Worm (Caenorhabditis elegans) whole organism, L4 larva: ENCODE results near the gene M79.2.
A peak's percentile ranks its signal among the peaks of the same experiment; 100 is the strongest.

Experiments used
- F44E2.7 ChIP-seq: fragments of 200-800 bp; sonication (Bioruptor generic); IDR thresholded peaks from 2 replicates; pipeline ENCODE4 v2.1.2; 2022; ENCODE audit warnings: missing genetic modification characterization, missing compliant biosample characterization
- T20F7.1 ChIP-seq: fragments of 200-800 bp; sonication (Bioruptor generic); optimal IDR thresholded peaks from 2 replicates; lab custom pipeline; 2018; ENCODE audit warnings: mild to moderate bottlenecking, missing genetic modification characterization, missing compliant biosample characterization
- T26A8.4 ChIP-seq: fragments of 200-800 bp; sonication (Bioruptor generic); IDR thresholded peaks from 2 replicates; pipeline ENCODE4 v1.3.6; 2022; ENCODE audit warnings: missing genetic modification characterization, missing compliant biosample characterization
- Y48G9A.11 ChIP-seq: fragments of 200-800 bp; sonication (Bioruptor generic); IDR thresholded peaks from 2 replicates; pipeline ENCODE4 v1.3.6; 2022; ENCODE audit warnings: missing genetic modification reagents, missing genetic modification characterization, missing compliant biosample characterization
- Y5F2A.4 ChIP-seq: fragments of 200-800 bp; sonication (Bioruptor generic); optimal IDR thresholded peaks from 2 replicates; lab custom pipeline; 2018; ENCODE audit warnings: mild to moderate bottlenecking, missing genetic modification characterization, missing compliant biosample characterization
- ceh-32 ChIP-seq: sonication (generic microtip); optimal IDR thresholded peaks from 2 replicates; lab custom pipeline; 2016; ENCODE audit warnings: mild to moderate bottlenecking, missing genetic modification characterization, missing compliant biosample characterization; ENCODE audit not compliant: poor library complexity
- ceh-82 ChIP-seq: sonication (generic microtip); optimal IDR thresholded peaks from 2 replicates; lab custom pipeline; 2017; ENCODE audit warnings: missing biosample characterization, missing genetic modification characterization
- cey-2 ChIP-seq: sonication (generic microtip); optimal IDR thresholded peaks from 3 replicates; lab custom pipeline; 2017; ENCODE audit warnings: missing genetic modification characterization, mild to moderate bottlenecking, missing compliant biosample characterization, antibody characterized with exemption, borderline replicate concordance; ENCODE audit not compliant: insufficient read depth
- ctbp-1 ChIP-seq: fragments of 200-800 bp; sonication (Bioruptor generic); IDR thresholded peaks from 2 replicates; pipeline ENCODE4 v1.3.6; 2022; ENCODE audit warnings: missing genetic modification reagents, missing genetic modification characterization, missing compliant biosample characterization
- daf-12 ChIP-seq: fragments of 150-350 bp; optimal IDR thresholded peaks from 2 replicates; lab custom pipeline; 2014; ENCODE audit warnings: missing biosample characterization, missing genetic modification reagents, missing genetic modification characterization
- dmd-6 ChIP-seq: fragments of 200-800 bp; sonication (Bioruptor generic); IDR thresholded peaks from 2 replicates; pipeline ENCODE4 v1.3.6; 2022; ENCODE audit warnings: missing genetic modification reagents, missing genetic modification characterization, missing compliant biosample characterization
- duxl-1 ChIP-seq: sonication (generic microtip); optimal IDR thresholded peaks from 2 replicates; lab custom pipeline; 2016; ENCODE audit warnings: mild to moderate bottlenecking, missing genetic modification characterization, moderate library complexity, missing compliant biosample characterization; ENCODE audit not compliant: poor library complexity
- egl-43 ChIP-seq: fragments of 200-800 bp; sonication (Bioruptor generic); IDR thresholded peaks from 2 replicates; pipeline ENCODE4 v1.3.6; 2022; ENCODE audit warnings: missing genetic modification reagents, missing genetic modification characterization, missing compliant biosample characterization
- gei-8 ChIP-seq: fragments of 200-800 bp; sonication (Bioruptor generic); optimal IDR thresholded peaks from 2 replicates; lab custom pipeline; 2018; ENCODE audit warnings: mild to moderate bottlenecking, missing genetic modification characterization, missing compliant biosample characterization
- hif-1 ChIP-seq, 2 experiments: sonication (generic microtip); optimal IDR thresholded peaks; 2 replicates each; lab custom pipeline; 2016 to 2017; ENCODE audit warnings: missing compliant biosample characterization in 2 of 2, missing genetic modification characterization in 2 of 2, missing genetic modification reagents in 2 of 2, missing genotype in 2 of 2, mild to moderate bottlenecking in 1 of 2
- jun-1 ChIP-seq: fragments of 150-350 bp; optimal IDR thresholded peaks from 2 replicates; lab custom pipeline; 2014; ENCODE audit warnings: missing biosample characterization, missing genetic modification reagents, missing genetic modification characterization
- lim-7 ChIP-seq: fragments of 200-800 bp; sonication (Bioruptor generic); IDR thresholded peaks from 2 replicates; pipeline ENCODE4 v1.3.6; 2022; ENCODE audit warnings: missing genetic modification characterization, missing compliant biosample characterization
- lin-1 ChIP-seq: fragments of 200-800 bp; sonication (Bioruptor generic); IDR thresholded peaks from 2 replicates; pipeline ENCODE4 v1.3.6; 2022; ENCODE audit warnings: missing genetic modification reagents, missing genetic modification characterization, missing compliant biosample characterization
- lin-13 ChIP-seq: fragments of 150-350 bp; optimal IDR thresholded peaks from 2 replicates; lab custom pipeline; 2014; ENCODE audit warnings: missing biosample characterization, missing genetic modification reagents, missing genetic modification characterization
- lin-15B ChIP-seq: fragments of 150-350 bp; sonication (generic microtip); optimal IDR thresholded peaks from 3 replicates; lab custom pipeline; 2014; ENCODE audit warnings: missing biosample characterization, missing genetic modification characterization
- lir-3 ChIP-seq: sonication (generic microtip); optimal IDR thresholded peaks from 2 replicates; lab custom pipeline; 2016; ENCODE audit warnings: mild to moderate bottlenecking, missing genetic modification characterization, missing compliant biosample characterization
- lsy-2 ChIP-seq, 2 experiments: fragments of 150-350 bp in 1 of 2; sonication (generic microtip) in 1 of 2; optimal IDR thresholded peaks; 2 replicates each; lab custom pipeline; 2014 to 2017; ENCODE audit warnings: missing biosample characterization in 2 of 2, missing genetic modification characterization in 2 of 2
- madf-5 ChIP-seq, 2 experiments: fragments of 200-800 bp; sonication (Bioruptor generic); IDR thresholded peaks; 2 replicates each; pipeline ENCODE4 v1.3.6; 2022; ENCODE audit warnings: missing compliant biosample characterization in 2 of 2, missing genetic modification characterization in 2 of 2
- mdl-1 ChIP-seq, 2 experiments: fragments of 150-350 bp in 1 of 2; sonication (generic microtip) in 1 of 2; optimal IDR thresholded peaks; 2 replicates each; lab custom pipeline; 2014 to 2017; ENCODE audit warnings: missing biosample characterization in 2 of 2, missing genetic modification characterization in 2 of 2
- mes-2 ChIP-seq: sonication (generic microtip); optimal IDR thresholded peaks from 2 replicates; lab custom pipeline; 2016; ENCODE audit warnings: missing genotype, mild to moderate bottlenecking, missing genetic modification characterization, missing compliant biosample characterization; ENCODE audit not compliant: poor library complexity, severe bottlenecking
- nhr-10 ChIP-seq: fragments of 150-350 bp; optimal IDR thresholded peaks from 2 replicates; lab custom pipeline; 2014; ENCODE audit warnings: missing biosample characterization, missing genetic modification characterization
- nhr-41 ChIP-seq: fragments of 200-800 bp; sonication (Bioruptor generic); IDR thresholded peaks from 2 replicates; pipeline ENCODE4 v1.3.6; 2022; ENCODE audit warnings: missing genetic modification reagents, missing genetic modification characterization, missing compliant biosample characterization
- nhr-42 ChIP-seq: fragments of 200-800 bp; sonication (Bioruptor generic); IDR thresholded peaks from 2 replicates; pipeline ENCODE4 v1.3.6; 2022; ENCODE audit warnings: missing genetic modification characterization, missing compliant biosample characterization
- nhr-76 ChIP-seq: fragments of 150-350 bp; optimal IDR thresholded peaks from 2 replicates; lab custom pipeline; 2014; ENCODE audit warnings: missing biosample characterization, missing genetic modification characterization
- nhr-77 ChIP-seq: fragments of 150-350 bp; optimal IDR thresholded peaks from 2 replicates; lab custom pipeline; 2014; ENCODE audit warnings: missing biosample characterization, missing genetic modification characterization
- pha-4 ChIP-seq, 2 experiments: fragments of 150-350 bp in 1 of 2; fragments of 200-800 bp in 1 of 2; sonication (Bioruptor generic) in 1 of 2; IDR thresholded peaks in 1 of 2; optimal IDR thresholded peaks in 1 of 2; 2 replicates each; pipeline versions ENCODE4 v1.3.6 to Lab custom; 2014 to 2022; ENCODE audit warnings: missing genetic modification characterization in 2 of 2, missing genetic modification reagents in 2 of 2, missing biosample characterization in 1 of 2, missing compliant biosample characterization in 1 of 2
- saeg-2 ChIP-seq: fragments of 200-800 bp; sonication (Bioruptor generic); IDR thresholded peaks from 2 replicates; pipeline ENCODE4 v1.3.6; 2022; ENCODE audit warnings: missing genetic modification reagents, missing genetic modification characterization, missing compliant biosample characterization
- tra-1 ChIP-seq: fragments of 200-800 bp; sonication (Bioruptor generic); IDR thresholded peaks from 2 replicates; pipeline ENCODE4 v1.3.6; 2022; ENCODE audit warnings: missing genetic modification reagents, missing genetic modification characterization, missing compliant biosample characterization
- unc-62 ChIP-seq, 3 experiments: fragments of 150-350 bp in 1 of 3; sonication (generic microtip); optimal IDR thresholded peaks in 2 of 3; peaks in 1 of 3; 1 replicate in 1 of 3; 2 replicates in 2 of 3; lab custom pipeline; 2014 to 2017; ENCODE audit warnings: missing biosample characterization in 3 of 3, missing genetic modification characterization in 3 of 3, missing genetic modification reagents in 3 of 3, missing genotype in 1 of 3
- zfp-3 ChIP-seq: fragments of 200-800 bp; sonication (Bioruptor generic); conservative IDR thresholded peaks from 2 replicates; pipeline ENCODE4 v1.3.6; 2022; ENCODE audit warnings: missing genetic modification reagents, missing genetic modification characterization, missing compliant biosample characterization
- zip-11 ChIP-seq: fragments of 200-800 bp; sonication (Bioruptor generic); IDR thresholded peaks from 2 replicates; pipeline ENCODE4 v1.3.6; 2022; ENCODE audit warnings: missing genetic modification characterization, missing compliant biosample characterization
- zip-2 ChIP-seq: fragments of 150-350 bp; optimal IDR thresholded peaks from 2 replicates; lab custom pipeline; 2014; ENCODE audit warnings: missing biosample characterization, missing genetic modification characterization

Gene M79.2

DNA sequence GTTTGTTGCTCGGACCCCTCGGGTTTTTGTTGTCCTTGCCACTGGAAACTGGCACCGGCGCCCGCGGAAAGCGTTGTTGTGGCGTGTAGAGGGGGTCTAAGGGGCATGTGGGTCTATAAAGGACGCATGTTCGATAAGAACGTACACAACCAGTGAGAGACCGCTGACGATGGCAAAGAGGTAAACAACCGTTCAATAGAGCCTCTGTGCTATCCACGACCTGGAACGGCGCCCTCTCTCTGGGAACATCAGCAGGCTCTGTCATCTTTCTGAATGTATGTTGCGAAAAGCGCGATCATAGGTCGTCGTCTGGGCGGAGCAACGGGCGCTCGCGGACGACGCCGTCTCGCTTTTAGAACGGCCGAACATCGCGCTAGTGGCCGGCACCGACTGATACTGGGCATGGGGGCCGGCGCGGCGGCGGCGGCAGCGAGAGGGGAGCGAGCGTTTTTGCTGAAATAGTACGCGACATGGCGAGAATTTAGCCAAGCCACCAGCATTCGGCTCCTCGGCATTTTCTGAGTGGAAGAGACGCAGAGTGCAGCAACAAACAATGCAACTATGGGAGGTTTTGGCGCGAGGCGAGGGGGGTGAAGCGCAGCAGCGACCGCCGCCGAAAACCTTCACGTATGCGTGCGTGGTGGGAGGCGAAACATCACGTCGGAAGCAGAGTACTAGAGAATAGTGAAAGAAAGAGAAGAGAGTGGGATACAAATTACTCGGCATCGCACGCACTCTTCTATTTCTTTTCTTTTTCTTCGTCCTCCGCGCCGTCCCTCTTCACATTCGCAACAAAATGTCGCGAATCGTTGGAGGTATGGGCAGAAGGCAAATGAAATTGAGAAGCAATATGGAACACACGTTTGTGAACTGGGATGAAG is 8.7 kb upstream of the M79.2 start (continued):
- TF ChIP-seq ceh-32 (tag; lab: Kevin White, UChicago): peak; percentile 73
- TF ChIP-seq gei-8 (GFP tag; lab: Kevin White, UChicago): peak; percentile 39
- TF ChIP-seq lin-13: peak; percentile 85
- TF ChIP-seq nhr-41 (GFP tag; lab: Robert Waterston, UW): 0 out of 2 replicates have a peak, but pooled peaks have one; percentile 18
- TF ChIP-seq lir-3 (tag; lab: Kevin White, UChicago): peak; percentile 24
- TF ChIP-seq lim-7 (GFP tag; lab: Robert Waterston, UW): peak; percentile 62; the same call in 1 of the 2 replicates
- TF ChIP-seq nhr-77 (tag; lab: Kevin White, UChicago): peak; percentile 25
- TF ChIP-seq Y48G9A.11: no peak
- no peak for TF ChIP-seq zip-11
- no peak for TF ChIP-seq nhr-76 (tag; lab: Kevin White, UChicago)
- peak; percentile 2 for TF ChIP-seq duxl-1 (tag; lab: Kevin White, UChicago)
- peak; percentile 12 to 63 for TF ChIP-seq lsy-2 (tag; optimal IDR thresholded peaks at IDR 0.05; lab: Kevin White, UChicago)
- no peak for TF ChIP-seq zip-2
- TF ChIP-seq mdl-1 (tag; optimal IDR thresholded peaks at IDR 0.05; lab: Kevin White, UChicago): peak; percentile 68 to 90
- peak; percentile 3 for TF ChIP-seq T20F7.1 (GFP tag; lab: Kevin White, UChicago)
- TF ChIP-seq ctbp-1 (GFP tag; lab: Robert Waterston, UW): peak; percentile 88
- TF ChIP-seq T26A8.4 (GFP tag; lab: Robert Waterston, UW): peak; percentile 65
- TF ChIP-seq madf-5 (GFP tag; IDR thresholded peaks at IDR 0.05; lab: Robert Waterston, UW): no peak
- TF ChIP-seq egl-43 (GFP tag; lab: Robert Waterston, UW): peak; percentile 76; the same call in 1 of the 2 replicates
- TF ChIP-seq cey-2: no peak
- peak; percentile 55 for TF ChIP-seq mes-2 (tag; lab: Kevin White, UChicago)
- no peak for TF ChIP-seq lin-15B

DNA sequence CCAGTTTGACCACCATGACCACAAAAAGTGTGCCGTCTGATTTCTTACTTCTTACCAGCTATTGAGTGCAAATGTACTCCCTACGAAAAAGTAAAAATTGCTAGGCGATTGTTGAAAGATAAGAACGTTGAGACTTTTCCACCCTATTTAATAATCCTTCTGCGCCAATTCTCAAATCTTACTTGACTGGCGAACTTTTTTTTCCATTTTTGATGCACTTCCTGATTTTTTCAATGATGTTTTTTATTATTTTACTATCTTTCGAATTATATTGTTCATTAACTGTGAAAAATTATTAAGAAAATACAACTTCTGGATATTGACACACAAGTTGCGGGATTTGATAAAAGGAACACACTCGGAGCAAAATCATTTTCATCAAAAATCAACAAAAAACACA is 7.0 kb upstream of the M79.2 start, which contains the start of gene daf-12:
daf-12 (plus strand) TSS at position 301 of the 400 bp plus-strand sequence.
- TF ChIP-seq lin-1 (GFP tag; lab: Robert Waterston, UW) (no peak), saeg-2 (no peak), tra-1 (GFP tag; lab: Robert Waterston, UW) (no peak), F44E2.7 (GFP tag; lab: Robert Waterston, UW) (no peak), Y5F2A.4 (GFP tag; lab: Kevin White, UChicago) (no peak), zfp-3 (GFP tag; lab: Robert Waterston, UW) (no peak), unc-62 (GFP tag; optimal IDR thresholded peaks at IDR 0.05 in 1 of 2; lab: Kevin White, UChicago) (no peak), unc-62 (tag; optimal IDR thresholded peaks at IDR 0.05; lab: Kevin White, UChicago) (no peak), nhr-10 (tag; lab: Kevin White, UChicago) (no peak), zip-2 (no peak), hif-1 (tag; optimal IDR thresholded peaks at IDR 0.05; lab: Kevin White, UChicago) (no peak), nhr-77 (tag; lab: Kevin White, UChicago) (no peak), mdl-1 (tag; optimal IDR thresholded peaks at IDR 0.05; lab: Kevin White, UChicago) (no peak), nhr-42 (GFP tag; lab: Robert Waterston, UW) (no peak), daf-12 (no peak), cey-2 (no peak), nhr-41 (GFP tag; lab: Robert Waterston, UW) (no peak), dmd-6 (no peak), pha-4 (GFP tag; IDR thresholded peaks at IDR 0.05; lab: Robert Waterston, UW) (no peak), pha-4 (tag; optimal IDR thresholded peaks at IDR 0.05; lab: Kevin White, UChicago) (no peak), jun-1 (no peak), ceh-82 (tag; lab: Kevin White, UChicago) (no peak)
